Worm (Caenorhabditis elegans): Measurements from ENCODE around the gene T03F6.4.
A peak's percentile ranks its signal among the peaks of the same experiment; 100 is the strongest.

Gene T03F6.4

ce11 chrIII:13340504-13341274 lies 45.3 kb upstream of the T03F6.4 start (continued):
- TF ChIP-seq Y53G8AR.9 (GFP tag; conservative IDR thresholded peaks at IDR 0.05) (no peak), ztf-18 (tag; optimal IDR thresholded peaks at IDR 0.05) (peak; percentile 96), tlf-1 (GFP tag; optimal IDR thresholded peaks at IDR 0.05) (no peak), F49E8.2 (tag; optimal IDR thresholded peaks at IDR 0.05; ENCODE audit: insufficient read depth) (no peak), ztf-3 (GFP tag; optimal IDR thresholded peaks at IDR 0.05) (no peak), akir-1 (GFP tag; optimal IDR thresholded peaks at IDR 0.05) (no peak), nhr-120 (GFP tag; IDR thresholded peaks at IDR 0.05) (no peak), ccch-3 (GFP tag; optimal IDR thresholded peaks at IDR 0.05) (no peak), tbx-9 (tag; optimal IDR thresholded peaks at IDR 0.05; ENCODE audit: borderline replicate concordance) (no peak), hlh-12 (tag; optimal IDR thresholded peaks at IDR 0.05) (no peak), snpc-1.1 (tag; optimal IDR thresholded peaks at IDR 0.05; ENCODE audit: insufficient read depth) (no peak)

ce11 chrIII:13341275-13341626 lies 44.7 kb upstream of the T03F6.4 start, which contains the start of gene nud-1:
TSS of gene nud-1 (plus strand) at chrIII:13341527.
- no peak for TF ChIP-seq cebp-1 (GFP tag; IDR thresholded peaks at IDR 0.05)
- TF ChIP-seq cebp-1 (tag; optimal IDR thresholded peaks at IDR 0.05): peak; percentile 79
- peak; percentile 89 for TF ChIP-seq ztf-18 (tag; optimal IDR thresholded peaks at IDR 0.05)
- TF ChIP-seq tbp1 (GFP tag; optimal IDR thresholded peaks at IDR 0.05): no peak
- TF ChIP-seq snpc-4 (GFP tag; optimal IDR thresholded peaks at IDR 0.05): no peak
- no peak for TF ChIP-seq snpc-4 (tag; optimal IDR thresholded peaks at IDR 0.05)

DNA sequence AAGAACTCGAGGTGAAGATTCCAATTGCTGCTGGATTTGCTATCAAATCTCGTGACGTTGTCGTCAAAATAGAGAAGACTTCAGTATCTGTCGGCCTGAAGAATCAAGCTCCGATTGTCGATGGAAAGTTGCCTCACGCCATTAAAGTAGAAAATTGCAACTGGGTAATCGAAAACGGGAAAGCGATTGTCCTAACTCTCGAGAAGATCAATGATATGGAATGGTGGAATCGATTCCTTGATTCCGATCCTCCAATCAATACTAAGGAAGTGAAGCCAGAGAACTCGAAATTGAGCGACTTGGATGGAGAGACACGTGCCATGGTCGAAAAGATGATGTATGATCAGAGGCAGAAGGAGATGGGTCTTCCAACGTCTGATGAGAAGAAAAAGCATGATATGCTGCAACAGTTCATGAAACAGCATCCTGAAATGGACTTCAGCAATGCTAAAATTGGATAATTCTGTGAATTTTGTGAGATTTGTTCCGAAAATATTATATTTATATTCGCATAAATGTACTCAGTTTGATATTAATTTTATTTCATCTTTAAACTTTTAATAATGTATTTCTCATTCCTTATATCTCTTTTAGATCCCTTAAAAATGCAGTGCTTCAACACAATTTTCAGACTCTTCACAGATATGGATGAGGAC lies 43.7 kb upstream of the T03F6.4 start, which contains the start of gene dro-1:
Gene dro-1, plus strand, starts transcription at position 606 of the 656 bp plus-strand sequence.
- TF ChIP-seq snpc-1.1 (tag; optimal IDR thresholded peaks at IDR 0.05; ENCODE audit: insufficient read depth): no peak
- TF ChIP-seq die-1 (tag; optimal IDR thresholded peaks at IDR 0.05): no peak
- TF ChIP-seq sea-2 (GFP tag; IDR thresholded peaks at IDR 0.05): no peak
- TF ChIP-seq dpff-1 (tag; optimal IDR thresholded peaks at IDR 0.05): no peak
- TF ChIP-seq Y53F4B.3 (GFP tag; IDR thresholded peaks at IDR 0.05): no peak
- TF ChIP-seq aptf-2 (GFP tag; conservative IDR thresholded peaks at IDR 0.05): no peak
- TF ChIP-seq ceh-27 (GFP tag; optimal IDR thresholded peaks at IDR 0.05): no peak
- no peak for TF ChIP-seq rec-8 (tag; optimal IDR thresholded peaks at IDR 0.05)
- TF ChIP-seq hmg-1.2 (GFP tag; IDR thresholded peaks at IDR 0.05): no peak

ce11 chrIII:13343117-13343516 lies 42.8 kb upstream of the T03F6.4 start, which contains the start of gene ife-1:
TSS of gene ife-1 (plus strand) at chrIII:13343417.
- TF ChIP-seq let-607 (tag; optimal IDR thresholded peaks at IDR 0.05) (no peak), xnd-1 (tag; optimal IDR thresholded peaks at IDR 0.05) (no peak), ceh-58 (GFP tag; IDR thresholded peaks at IDR 0.05) (no peak), akir-1 (GFP tag; optimal IDR thresholded peaks at IDR 0.05) (no peak), ztf-3 (GFP tag; optimal IDR thresholded peaks at IDR 0.05) (no peak), atf-7 (tag; optimal IDR thresholded peaks at IDR 0.05) (no peak), hmg-20 (GFP tag; IDR thresholded peaks at IDR 0.05) (no peak), ccch-3 (GFP tag; optimal IDR thresholded peaks at IDR 0.05) (no peak), lin-54 (GFP tag; optimal IDR thresholded peaks at IDR 0.05) (no peak), lag-1 (GFP tag; IDR thresholded peaks at IDR 0.05) (no peak), ets-4 (GFP tag; optimal IDR thresholded peaks at IDR 0.05) (no peak), nhr-27 (tag; optimal IDR thresholded peaks at IDR 0.05) (no peak)

Data from whole organism, young adult.